Worm (Caenorhabditis elegans) whole organism, young adult: ENCODE data around the gene tctn-1.
A peak's percentile ranks its signal among the peaks of the same experiment; 100 is the strongest.
"Not testable (repeated sequence)": the region's sequence is repeated elsewhere in the genome, so short reads cannot be mapped to it uniquely, and the experiment has no call there.

Source experiments
- B0261.1 ChIP-seq: sonication (generic microtip); optimal IDR thresholded peaks from 2 replicates; lab custom pipeline; 2016; ENCODE audit warnings: mild to moderate bottlenecking, missing genetic modification characterization, moderate library complexity, missing compliant biosample characterization
- C06A6.2 ChIP-seq: fragments of 200-800 bp; sonication (Bioruptor generic); conservative IDR thresholded peaks from 2 replicates; pipeline ENCODE4 v1.3.6; 2022; ENCODE audit warnings: missing genetic modification characterization, missing compliant biosample characterization
- F52B5.7 ChIP-seq: sonication (generic microtip); optimal IDR thresholded peaks from 2 replicates; lab custom pipeline; 2016; ENCODE audit warnings: mild to moderate bottlenecking, missing genetic modification characterization, missing compliant biosample characterization
- F57A8.1 ChIP-seq: fragments of 200-800 bp; sonication (Bioruptor generic); optimal IDR thresholded peaks from 2 replicates; lab custom pipeline; 2018; ENCODE audit warnings: mild to moderate bottlenecking, missing genetic modification characterization, moderate library complexity, missing compliant biosample characterization
- K11D2.4 ChIP-seq: fragments of 200-800 bp; sonication (Bioruptor generic); IDR thresholded peaks from 2 replicates; pipeline ENCODE4 v1.3.6; 2022; ENCODE audit warnings: missing genetic modification reagents, missing genetic modification characterization, missing compliant biosample characterization
- Y56A3A.18 ChIP-seq: fragments of 200-800 bp; sonication (Bioruptor generic); IDR thresholded peaks from 2 replicates; pipeline ENCODE4 v1.3.6; 2022; ENCODE audit warnings: missing genetic modification reagents, missing genetic modification characterization, missing compliant biosample characterization
- ZK185.1 ChIP-seq: sonication (generic microtip); optimal IDR thresholded peaks from 2 replicates; lab custom pipeline; 2016; ENCODE audit warnings: mild to moderate bottlenecking, missing genetic modification characterization, missing compliant biosample characterization; ENCODE audit not compliant: poor library complexity, severe bottlenecking
- attf-3 ChIP-seq: fragments of 200-800 bp; sonication (Bioruptor generic); conservative IDR thresholded peaks from 2 replicates; pipeline ENCODE4 v1.3.6; 2022; ENCODE audit warnings: missing genetic modification reagents, missing genetic modification characterization, missing compliant biosample characterization
- attf-5 ChIP-seq: fragments of 200-800 bp; sonication (Bioruptor generic); optimal IDR thresholded peaks from 2 replicates; lab custom pipeline; 2018; ENCODE audit warnings: mild to moderate bottlenecking, missing genetic modification characterization, missing compliant biosample characterization
- ceh-100 ChIP-seq: fragments of 200-800 bp; sonication (Bioruptor generic); IDR thresholded peaks from 2 replicates; pipeline ENCODE4 v1.3.6; 2022; ENCODE audit warnings: missing genetic modification reagents, missing genetic modification characterization, missing compliant biosample characterization
- egl-44 ChIP-seq: fragments of 200-800 bp; sonication (Bioruptor generic); IDR thresholded peaks from 2 replicates; pipeline ENCODE4 v1.3.6; 2022; ENCODE audit warnings: missing genetic modification reagents, missing genetic modification characterization, missing compliant biosample characterization
- egrh-3 ChIP-seq: fragments of 200-800 bp; sonication (Bioruptor generic); IDR thresholded peaks from 2 replicates; pipeline ENCODE4 v1.3.6; 2022; ENCODE audit warnings: missing genetic modification reagents, missing genetic modification characterization, missing compliant biosample characterization
- hmg-1.2 ChIP-seq: fragments of 200-800 bp; sonication (Bioruptor generic); IDR thresholded peaks from 2 replicates; pipeline ENCODE4 v1.3.6; 2022; ENCODE audit warnings: missing genetic modification reagents, missing genetic modification characterization, missing compliant biosample characterization
- hrde-1 ChIP-seq: sonication (generic microtip); optimal IDR thresholded peaks from 2 replicates; lab custom pipeline; 2016; ENCODE audit warnings: missing genetic modification characterization, mild to moderate bottlenecking, missing compliant biosample characterization, moderate library complexity, missing genotype, missing genetic modification reagents, borderline replicate concordance
- lin-40 ChIP-seq: sonication (generic microtip); optimal IDR thresholded peaks from 2 replicates; lab custom pipeline; 2016; ENCODE audit warnings: missing genetic modification characterization, mild to moderate bottlenecking, missing compliant biosample characterization, missing genotype, missing genetic modification reagents
- madf-10 ChIP-seq: sonication (generic microtip); optimal IDR thresholded peaks from 2 replicates; lab custom pipeline; 2016; ENCODE audit warnings: mild to moderate bottlenecking, missing genetic modification characterization, missing compliant biosample characterization
- madf-6 ChIP-seq: fragments of 200-800 bp; sonication (Bioruptor generic); IDR thresholded peaks from 2 replicates; pipeline ENCODE4 v1.3.6; 2022; ENCODE audit warnings: missing genetic modification reagents, missing genetic modification characterization, missing compliant biosample characterization
- mel-28 ChIP-seq: sonication (generic microtip); optimal IDR thresholded peaks from 2 replicates; lab custom pipeline; 2016; ENCODE audit warnings: borderline replicate concordance, mild to moderate bottlenecking, missing genetic modification characterization, missing compliant biosample characterization
- mes-4 ChIP-seq: sonication (generic microtip); optimal IDR thresholded peaks from 2 replicates; lab custom pipeline; 2016; ENCODE audit warnings: missing genotype, missing genetic modification characterization, missing compliant biosample characterization
- nfyb-1 ChIP-seq: fragments of 200-800 bp; sonication (Bioruptor generic); IDR thresholded peaks from 2 replicates; pipeline ENCODE4 v1.3.6; 2022; ENCODE audit warnings: missing genetic modification reagents, missing genetic modification characterization, missing compliant biosample characterization
- nhr-80 ChIP-seq: sonication (generic microtip); optimal IDR thresholded peaks from 2 replicates; lab custom pipeline; 2016; ENCODE audit warnings: missing genetic modification characterization, missing compliant biosample characterization
- pbrm-1 ChIP-seq: fragments of 200-800 bp; sonication (Bioruptor generic); IDR thresholded peaks from 2 replicates; pipeline ENCODE4 v1.3.6; 2022; ENCODE audit warnings: missing genetic modification reagents, missing genetic modification characterization, missing compliant biosample characterization
- pha-4 ChIP-seq: fragments of 150-350 bp; sonication (generic microtip); optimal IDR thresholded peaks from 2 replicates; lab custom pipeline; 2014; ENCODE audit warnings: missing biosample characterization, missing genetic modification reagents, missing genetic modification characterization
- rec-8 ChIP-seq, 2 experiments: sonication (generic microtip); optimal IDR thresholded peaks; 2 replicates each; lab custom pipeline; 2016; ENCODE audit warnings: mild to moderate bottlenecking in 2 of 2, missing genetic modification characterization in 2 of 2, missing genetic modification reagents in 2 of 2, missing genotype in 2 of 2, missing biosample characterization in 1 of 2, missing compliant biosample characterization in 1 of 2, moderate library complexity in 1 of 2
- sea-2 ChIP-seq: fragments of 200-800 bp; sonication (Bioruptor generic); IDR thresholded peaks from 2 replicates; pipeline ENCODE4 v1.3.6; 2022; ENCODE audit warnings: missing genetic modification characterization, missing compliant biosample characterization
- snpc-1.1 ChIP-seq: sonication (generic microtip); optimal IDR thresholded peaks from 2 replicates; lab custom pipeline; 2017; ENCODE audit warnings: missing genetic modification characterization, mild to moderate bottlenecking, missing compliant biosample characterization, antibody characterized with exemption, moderate library complexity, missing genotype, missing genetic modification reagents; ENCODE audit not compliant: insufficient read depth
- snpc-4 ChIP-seq, 5 experiments: fragments of 150-350 bp in 1 of 5; sonication (generic microtip) in 4 of 5; optimal IDR thresholded peaks; 2 replicates each; lab custom pipeline; 2014 to 2018; ENCODE audit warnings: missing genetic modification characterization in 5 of 5, missing biosample characterization in 3 of 5, antibody characterized with exemption in 2 of 5, mild to moderate bottlenecking in 2 of 5, missing compliant biosample characterization in 2 of 5, missing genotype in 2 of 5, moderate library complexity in 2 of 5, missing genetic modification reagents in 1 of 5
- tbp1 ChIP-seq: fragments of 200-800 bp; sonication (Bioruptor generic); optimal IDR thresholded peaks from 2 replicates; lab custom pipeline; 2018; ENCODE audit warnings: mild to moderate bottlenecking, missing genetic modification characterization, missing compliant biosample characterization

Gene tctn-1

DNA sequence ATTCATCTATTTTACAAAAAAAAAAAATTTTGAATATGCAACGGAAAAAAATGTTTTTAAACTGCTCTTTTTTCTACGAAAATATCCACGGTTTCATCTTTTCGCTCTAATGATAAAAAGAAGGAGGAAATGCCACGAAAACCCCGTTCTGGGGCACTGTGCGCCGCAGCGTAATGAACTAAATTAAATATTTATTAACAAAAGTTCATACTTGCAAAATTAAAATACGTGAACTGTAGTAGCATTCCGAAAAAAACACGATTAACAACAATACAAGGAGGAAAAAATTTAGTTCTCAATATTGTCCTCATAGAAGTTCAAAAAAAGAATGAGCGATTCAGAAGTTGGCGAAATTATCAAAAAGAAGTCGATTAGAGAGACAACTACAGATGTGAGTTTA lies 41.8 kb upstream of the tctn-1 start, which contains the start of gene R11E3.1:
R11E3.1 (plus strand) TSS at position 301 of the 400 bp plus-strand sequence.
- no peak for TF ChIP-seq egl-44 (GFP tag; lab: Robert Waterston, UW)
- TF ChIP-seq sea-2 (GFP tag; lab: Robert Waterston, UW): no peak
- TF ChIP-seq Y56A3A.18 (GFP tag; lab: Robert Waterston, UW): no peak

DNA sequence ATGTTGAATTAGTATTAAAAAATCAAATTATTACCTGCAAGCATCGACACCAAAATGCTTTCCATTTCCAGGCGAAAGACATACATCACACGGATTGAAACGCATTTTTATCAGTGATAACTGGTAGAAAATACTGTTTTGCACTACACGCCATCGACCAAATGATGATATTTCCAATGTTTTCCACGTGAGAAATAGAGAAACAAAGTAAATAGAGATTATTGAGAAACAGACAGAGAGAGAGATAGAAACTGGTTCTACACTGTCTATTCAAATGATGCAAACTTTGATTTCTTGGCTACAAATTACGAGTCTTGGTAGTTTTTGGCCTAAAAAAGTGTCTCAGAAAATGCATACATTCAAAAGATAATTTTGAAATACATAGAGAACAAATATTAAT lies 40.7 kb upstream of the tctn-1 start, which contains the start of gene nhr-104:
nhr-104 (minus strand) TSS at position 361 of the 400 bp plus-strand sequence.
- TF ChIP-seq mel-28 (tag; lab: Kevin White, UChicago): no peak
- no peak for TF ChIP-seq ZK185.1
- TF ChIP-seq sea-2 (GFP tag; lab: Robert Waterston, UW): no peak
- TF ChIP-seq lin-40 (tag; lab: Kevin White, UChicago): peak; percentile 45
- peak; percentile 56 for TF ChIP-seq pha-4
- TF ChIP-seq B0261.1 (tag; lab: Kevin White, UChicago): no peak
- peak; percentile 45; the same call in 1 of the 2 replicates for TF ChIP-seq hmg-1.2 (GFP tag; lab: Robert Waterston, UW)
- TF ChIP-seq C06A6.2 (GFP tag; lab: Robert Waterston, UW): no peak
- peak; percentile 80 for TF ChIP-seq nhr-80 (tag; lab: Kevin White, UChicago)
- no peak for TF ChIP-seq madf-6
- TF ChIP-seq F52B5.7 (tag; lab: Kevin White, UChicago): no peak
- no peak for TF ChIP-seq attf-3 (GFP tag; lab: Robert Waterston, UW)
- TF ChIP-seq attf-5 (GFP tag; lab: Kevin White, UChicago): peak; percentile 38

DNA sequence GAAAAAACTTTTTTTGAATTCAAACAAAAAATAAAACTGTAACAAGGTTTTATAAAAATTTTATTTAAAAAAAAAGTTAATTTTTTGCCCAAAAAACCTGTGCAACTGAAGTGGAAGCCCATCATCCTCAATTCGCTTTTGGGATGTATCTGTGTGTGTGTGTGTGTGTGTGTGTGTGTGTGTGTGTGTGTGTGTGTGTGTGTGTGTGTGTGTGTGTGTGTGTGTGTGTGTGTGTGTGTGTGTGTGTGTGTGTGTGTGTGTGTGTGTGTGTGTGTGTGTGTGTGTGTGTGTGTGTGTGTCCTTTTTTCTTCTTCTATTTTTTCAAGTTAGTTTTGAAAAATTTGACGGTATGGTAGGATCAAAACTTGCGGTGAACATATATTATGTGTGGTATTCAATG lies 37.1 kb upstream of the tctn-1 start:
- TF ChIP-seq tbp1 (GFP tag; lab: Kevin White, UChicago) (peak; percentile 5), egrh-3 (GFP tag; lab: Robert Waterston, UW) (peak; percentile 58; the same call in 1 of the 2 replicates), hmg-1.2 (GFP tag; lab: Robert Waterston, UW) (peak; percentile 34; the same call in 1 of the 2 replicates), snpc-4 (tag; optimal IDR thresholded peaks at IDR 0.05; lab: Kevin White, UChicago) (peak in 1 of 4 experiments; percentile 52)
- not testable (repeated sequence) for TF ChIP-seq snpc-4 (GFP tag; optimal IDR thresholded peaks at IDR 0.05; lab: Kevin White, UChicago)
- TF ChIP-seq, all 124 proteins: peak for 4; not testable (repeated sequence) for 120

DNA sequence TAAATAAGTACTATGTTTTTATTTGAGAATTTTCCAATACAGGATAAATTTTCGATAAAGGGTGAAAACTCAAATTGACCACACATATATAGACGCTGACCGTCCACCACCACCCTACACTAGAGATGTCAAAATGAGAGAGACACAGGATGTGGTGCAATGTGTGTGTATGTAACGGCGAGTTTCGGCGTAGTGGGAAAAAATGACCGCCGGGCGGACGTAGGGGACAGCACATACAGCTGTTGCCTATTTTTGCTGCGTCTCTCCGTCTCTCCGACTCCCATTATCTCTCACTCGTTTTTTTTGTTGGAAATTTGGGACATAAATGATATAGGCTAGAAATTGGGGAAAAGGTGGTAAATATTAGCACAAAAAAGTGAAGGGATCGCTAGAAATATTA lies 33.5 kb upstream of the tctn-1 start:
- peak; percentile 67 for TF ChIP-seq hmg-1.2 (GFP tag; lab: Robert Waterston, UW)
- TF ChIP-seq madf-10 (tag; lab: Kevin White, UChicago): no peak
- TF ChIP-seq, all 124 proteins: peak for 1

ce11 chrIV:4780129-4780528 lies 32.5 kb upstream of the tctn-1 start, which contains the start of gene set-15:
Gene set-15, minus strand, starts transcription at chrIV:4780229.
- no peak for TF ChIP-seq rec-8 (tag; optimal IDR thresholded peaks at IDR 0.05; lab: Kevin White, UChicago)
- TF ChIP-seq egl-44 (GFP tag; lab: Robert Waterston, UW): no peak
- TF ChIP-seq mes-4: no peak
- no peak for TF ChIP-seq ceh-100
- TF ChIP-seq snpc-1.1 (tag; lab: Kevin White, UChicago): no peak
- TF ChIP-seq pha-4: no peak
- no peak for TF ChIP-seq hrde-1 (tag; lab: Kevin White, UChicago)
- TF ChIP-seq F52B5.7 (tag; lab: Kevin White, UChicago): no peak
- no peak for TF ChIP-seq pbrm-1 (GFP tag; lab: Robert Waterston, UW)
- TF ChIP-seq F57A8.1 (GFP tag; lab: Kevin White, UChicago): no peak

DNA sequence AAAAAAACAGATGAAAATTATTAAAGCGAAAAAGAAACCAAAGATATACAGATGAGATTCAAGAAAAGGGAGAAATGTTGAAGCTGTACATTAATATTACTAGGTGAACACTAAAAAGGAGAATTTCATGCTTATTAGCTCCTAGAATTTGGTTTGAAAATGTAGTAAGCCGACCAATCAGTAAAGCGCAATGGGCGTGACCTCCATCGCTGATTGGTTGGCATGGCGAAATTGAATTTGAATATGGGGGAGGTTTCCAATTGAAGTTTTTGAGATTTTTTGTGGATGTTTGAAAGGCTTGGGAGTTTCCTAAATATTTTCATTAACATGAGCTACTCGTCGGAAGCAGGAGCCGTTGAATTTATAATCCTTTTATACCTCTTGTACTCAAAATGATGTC lies 28.9 kb upstream of the tctn-1 start:
- TF ChIP-seq nfyb-1 (GFP tag; lab: Robert Waterston, UW) (peak; percentile 76; the same call in 1 of the 2 replicates), K11D2.4 (no peak), hmg-1.2 (GFP tag; lab: Robert Waterston, UW) (no peak)
